Fruit fly (Drosophila melanogaster): ENCODE results near the gene vret.

Gene vret

dm6 chr3R:22724149-22724973 lies 21.0 kb downstream of the vret start, which contains the start of gene Irp-1A (continued):
- TF ChIP-seq CG11456 (GFP tag; IDR thresholded peaks at IDR 0.05): peak; percentile 73; the same call in 2 of the 3 replicates
- peak in 1 of 2 experiments; percentile 54 for TF ChIP-seq Pdp1 (GFP tag; optimal IDR thresholded peaks at IDR 0.05)
- TF ChIP-seq lab (GFP tag; optimal IDR thresholded peaks at IDR 0.05): peak; percentile 85
- no peak for TF ChIP-seq CG30431 (GFP tag; optimal IDR thresholded peaks at IDR 0.05)
- no peak for TF ChIP-seq Poxn (GFP tag; IDR thresholded peaks at IDR 0.05)
- no peak for TF ChIP-seq fru (optimal IDR thresholded peaks at IDR 0.05)
- peak; percentile 19 for TF ChIP-seq Antp (GFP tag; optimal IDR thresholded peaks at IDR 0.05)
- peak; percentile 67 for TF ChIP-seq run (tag; optimal IDR thresholded peaks at IDR 0.05)
- TF ChIP-seq chif (GFP tag; optimal IDR thresholded peaks at IDR 0.05): no peak
- TF ChIP-seq zen2 (GFP tag; IDR thresholded peaks at IDR 0.05; ENCODE audit: partially characterized antibody): peak; percentile 71
- TF ChIP-seq ems (GFP tag; optimal IDR thresholded peaks at IDR 0.05): no peak
- peak; percentile 57 for TF ChIP-seq Chrac-16 (GFP tag; optimal IDR thresholded peaks at IDR 0.05)
- peak; percentile 64 for TF ChIP-seq CG32772 (GFP tag; IDR thresholded peaks at IDR 0.05)
- TF ChIP-seq CG8765 (GFP tag; IDR thresholded peaks at IDR 0.05): no peak
- TF ChIP-seq HHEX (GFP tag; optimal IDR thresholded peaks at IDR 0.05): peak; percentile 60
- no peak for TF ChIP-seq Atf-2 (GFP tag; optimal IDR thresholded peaks at IDR 0.05)
- peak; percentile 64 for TF ChIP-seq kay (GFP tag; optimal IDR thresholded peaks at IDR 0.05)
- TF ChIP-seq ara (GFP tag; IDR thresholded peaks at IDR 0.05): no peak; the same call in 1 of the 2 replicates
- TF ChIP-seq Eip74EF (GFP tag; optimal IDR thresholded peaks at IDR 0.05): peak in 1 of 2 experiments; percentile 73
- peak; percentile 86 for TF ChIP-seq CG15269 (tag; optimal IDR thresholded peaks at IDR 0.05)
- TF ChIP-seq gcm (GFP tag; optimal IDR thresholded peaks at IDR 0.05): peak; percentile 84
- peak in 1 of 2 experiments; percentile 6 for TF ChIP-seq insv (GFP tag; optimal IDR thresholded peaks at IDR 0.05)
- TF ChIP-seq Asciz (GFP tag; optimal IDR thresholded peaks at IDR 0.05): no peak
- TF ChIP-seq CG12155 (GFP tag; optimal IDR thresholded peaks at IDR 0.05): peak; percentile 69
- TF ChIP-seq Dek (tag; optimal IDR thresholded peaks at IDR 0.05): peak; percentile 80
- TF ChIP-seq seq (GFP tag; IDR thresholded peaks at IDR 0.05): no peak
- TF ChIP-seq dmrt11E (tag; optimal IDR thresholded peaks at IDR 0.05): peak; percentile 76
- no peak for TF ChIP-seq CG17912 (GFP tag; optimal IDR thresholded peaks at IDR 0.05)
- no peak for TF ChIP-seq CG43689 (GFP tag; IDR thresholded peaks at IDR 0.05)
- TF ChIP-seq gcm2 (GFP tag; optimal IDR thresholded peaks at IDR 0.05): peak; percentile 3
- no peak for TF ChIP-seq luna (GFP tag; optimal IDR thresholded peaks at IDR 0.05)
- TF ChIP-seq ac (GFP tag; optimal IDR thresholded peaks at IDR 0.05): no peak
- TF ChIP-seq nom (GFP tag; optimal IDR thresholded peaks at IDR 0.05): peak; percentile 35
- TF ChIP-seq cad (GFP tag; optimal IDR thresholded peaks at IDR 0.05): no peak
- TF ChIP-seq CG31388 (GFP tag; optimal IDR thresholded peaks at IDR 0.05): peak; percentile 31
- peak; percentile 55 for TF ChIP-seq tin (GFP tag; optimal IDR thresholded peaks at IDR 0.05)
- TF ChIP-seq tio (GFP tag; optimal IDR thresholded peaks at IDR 0.05): no peak
- TF ChIP-seq knrl (GFP tag; IDR thresholded peaks at IDR 0.05; ENCODE audit: partially characterized antibody): peak; percentile 82
- no peak for TF ChIP-seq CG2889 (GFP tag; IDR thresholded peaks at IDR 0.05)
- TF ChIP-seq Ptx1 (GFP tag; IDR thresholded peaks at IDR 0.05): peak; percentile 80
- peak; percentile 12 for TF ChIP-seq CG16815 (GFP tag; optimal IDR thresholded peaks at IDR 0.05)
- peak; percentile 81 for TF ChIP-seq CG13894 (tag; optimal IDR thresholded peaks at IDR 0.05)
- no peak for TF ChIP-seq pita (GFP tag; optimal IDR thresholded peaks at IDR 0.05)
- peak; percentile 77 for TF ChIP-seq CG6689 (GFP tag; IDR thresholded peaks at IDR 0.05)
- TF ChIP-seq CoRest (tag; optimal IDR thresholded peaks at IDR 0.05): peak; percentile 83
- TF ChIP-seq CG5245 (GFP tag; optimal IDR thresholded peaks at IDR 0.05): no peak
- TF ChIP-seq tll (GFP tag; optimal IDR thresholded peaks at IDR 0.05): no peak
- TF ChIP-seq lbe (GFP tag; optimal IDR thresholded peaks at IDR 0.05): peak; percentile 56
- TF ChIP-seq tup (GFP tag; optimal IDR thresholded peaks at IDR 0.05): no peak

Measured in whole organism, embryonic.